Fruit fly (Drosophila melanogaster) whole organism, prepupa: ENCODE measurements around the gene Qsox4.

Source experiments
- Blimp-1 ChIP-seq: fragments of 200-800 bp; sonication (Bioruptor generic); optimal IDR thresholded peaks from 3 replicates; lab custom pipeline; 2017; ENCODE audit warnings: missing biosample characterization, missing genetic modification characterization, mild to moderate bottlenecking, moderate library complexity, missing genetic modification reagents
- CG10631 ChIP-seq: fragments of 200-800 bp; sonication (Bioruptor generic); optimal IDR thresholded peaks from 2 replicates; lab custom pipeline; 2016; ENCODE audit warnings: missing biosample characterization, missing genetic modification characterization
- CG11294 ChIP-seq: fragments of 200-800 bp; sonication (Bioruptor generic); IDR thresholded peaks from 2 replicates; pipeline ENCODE4 v1.3.6; 2022; ENCODE audit warnings: missing biosample characterization, missing genetic modification characterization
- CG11762 ChIP-seq: fragments of 200-800 bp; sonication (Bioruptor generic); optimal IDR thresholded peaks from 3 replicates; lab custom pipeline; 2016; ENCODE audit warnings: missing biosample characterization, missing genetic modification characterization; ENCODE audit not compliant: insufficient read depth
- CG11902 ChIP-seq: fragments of 200-800 bp; sonication (Bioruptor generic); optimal IDR thresholded peaks from 3 replicates; lab custom pipeline; 2016; ENCODE audit warnings: missing biosample characterization, missing genetic modification characterization
- CG15336 ChIP-seq: fragments of 200-800 bp; sonication (Bioruptor generic); IDR thresholded peaks from 2 replicates; pipeline ENCODE4 v1.3.6; 2022; ENCODE audit warnings: missing biosample characterization, missing genetic modification characterization
- CG1621 ChIP-seq: fragments of 200-800 bp; sonication (Bioruptor generic); optimal IDR thresholded peaks from 3 replicates; lab custom pipeline; 2018; ENCODE audit warnings: missing biosample characterization, mild to moderate bottlenecking, missing genetic modification characterization
- CG16779 ChIP-seq: fragments of 200-800 bp; sonication (Bioruptor generic); optimal IDR thresholded peaks from 3 replicates; lab custom pipeline; 2017; ENCODE audit warnings: missing biosample characterization, mild to moderate bottlenecking, missing genetic modification characterization
- CG3032 ChIP-seq: fragments of 200-800 bp; optimal IDR thresholded peaks from 2 replicates; lab custom pipeline; 2019; ENCODE audit warnings: missing biosample characterization, mild to moderate bottlenecking, missing genetic modification characterization, moderate library complexity
- CG31627 ChIP-seq: fragments of 200-800 bp; sonication (Bioruptor generic); optimal IDR thresholded peaks from 3 replicates; lab custom pipeline; 2016; ENCODE audit warnings: missing biosample characterization, missing genetic modification characterization
- CG32006 ChIP-seq: fragments of 200-800 bp; sonication (Bioruptor generic); optimal IDR thresholded peaks from 3 replicates; lab custom pipeline; 2017; ENCODE audit warnings: missing biosample characterization, mild to moderate bottlenecking, missing genetic modification characterization
- CG34406 ChIP-seq: fragments of 200-800 bp; sonication (Bioruptor generic); optimal IDR thresholded peaks from 3 replicates; lab custom pipeline; 2016; ENCODE audit warnings: missing biosample characterization, missing genetic modification characterization
- CG3919 ChIP-seq: fragments of 200-800 bp; sonication (Bioruptor generic); optimal IDR thresholded peaks from 3 replicates; lab custom pipeline; 2016; ENCODE audit warnings: missing biosample characterization, missing genetic modification characterization
- CG4318 ChIP-seq: fragments of 200-800 bp; sonication (Bioruptor generic); optimal IDR thresholded peaks from 3 replicates; lab custom pipeline; 2017; ENCODE audit warnings: missing biosample characterization, mild to moderate bottlenecking, missing genetic modification characterization
- CG6163 ChIP-seq: fragments of 200-800 bp; sonication (Bioruptor generic); IDR thresholded peaks from 3 replicates; pipeline ENCODE4 v1.3.6; 2022; ENCODE audit warnings: missing biosample characterization, missing genetic modification characterization
- CG6276 ChIP-seq: fragments of 200-800 bp; sonication (Bioruptor generic); optimal IDR thresholded peaks from 2 replicates; lab custom pipeline; 2017; ENCODE audit warnings: missing biosample characterization, mild to moderate bottlenecking, missing genetic modification characterization
- CG7368 ChIP-seq: fragments of 200-800 bp; sonication (Bioruptor generic); optimal IDR thresholded peaks from 3 replicates; lab custom pipeline; 2016; ENCODE audit warnings: missing biosample characterization, missing genetic modification characterization
- CG8119 ChIP-seq: fragments of 200-800 bp; sonication (Bioruptor generic); IDR thresholded peaks from 3 replicates; pipeline ENCODE4 v1.3.6; 2022; ENCODE audit warnings: missing biosample characterization, missing genetic modification characterization
- CG8319 ChIP-seq: fragments of 200-800 bp; sonication (Bioruptor generic); optimal IDR thresholded peaks from 3 replicates; lab custom pipeline; 2016; ENCODE audit warnings: missing biosample characterization, missing genetic modification characterization
- CG8632 ChIP-seq: fragments of 200-800 bp; sonication (Bioruptor generic); optimal IDR thresholded peaks from 3 replicates; lab custom pipeline; 2016; ENCODE audit warnings: missing biosample characterization, missing genetic modification characterization
- CG9139 ChIP-seq: fragments of 200-800 bp; sonication (Bioruptor generic); optimal IDR thresholded peaks from 3 replicates; lab custom pipeline; 2017; ENCODE audit warnings: missing biosample characterization, mild to moderate bottlenecking, missing genetic modification characterization
- Eip75B ChIP-seq: fragments of 200-800 bp; sonication (Bioruptor generic); optimal IDR thresholded peaks from 3 replicates; lab custom pipeline; 2016; ENCODE audit warnings: missing biosample characterization, missing genetic modification characterization
- Eip78C ChIP-seq: fragments of 200-800 bp; sonication (Bioruptor generic); peaks from one replicate; lab custom pipeline; 2016; ENCODE audit warnings: missing biosample characterization, missing genetic modification characterization
- Eip93F ChIP-seq: fragments of 200-800 bp; sonication (Bioruptor generic); optimal IDR thresholded peaks from 2 replicates; lab custom pipeline; 2016; ENCODE audit warnings: missing biosample characterization, mild to moderate bottlenecking, missing genetic modification characterization
- Ets21C ChIP-seq: fragments of 200-800 bp; sonication (Bioruptor generic); optimal IDR thresholded peaks from 3 replicates; lab custom pipeline; 2016; ENCODE audit warnings: missing biosample characterization, missing genetic modification characterization
- Gug ChIP-seq: fragments of 200-800 bp; sonication (Bioruptor generic); IDR thresholded peaks from 2 replicates; pipeline ENCODE4 v1.3.6; 2022; ENCODE audit warnings: missing biosample characterization, missing genetic modification characterization
- Hr38 ChIP-seq: sonication (Bioruptor generic); optimal IDR thresholded peaks from 2 replicates; lab custom pipeline; 2016; ENCODE audit warnings: missing biosample characterization, missing genetic modification characterization
- Hr4 ChIP-seq: fragments of 200-800 bp; sonication (Bioruptor generic); optimal IDR thresholded peaks from 3 replicates; lab custom pipeline; 2016; ENCODE audit warnings: missing biosample characterization, missing genetic modification characterization
- Lpt ChIP-seq: fragments of 200-800 bp; sonication (Bioruptor generic); optimal IDR thresholded peaks from 3 replicates; lab custom pipeline; 2016; ENCODE audit warnings: missing biosample characterization, missing genetic modification characterization
- Met ChIP-seq: fragments of 200-800 bp; sonication (Bioruptor generic); optimal IDR thresholded peaks from 3 replicates; lab custom pipeline; 2016; ENCODE audit warnings: missing biosample characterization, missing genetic modification characterization
- OdsH ChIP-seq: fragments of 200-800 bp; sonication (Bioruptor generic); optimal IDR thresholded peaks from 3 replicates; lab custom pipeline; 2016; ENCODE audit warnings: missing biosample characterization, missing genetic modification characterization
- Smox ChIP-seq: fragments of 200-800 bp; sonication (Bioruptor generic); optimal IDR thresholded peaks from 3 replicates; lab custom pipeline; 2016; ENCODE audit warnings: missing biosample characterization, missing genetic modification characterization
- Sox102F ChIP-seq: fragments of 200-800 bp; sonication (Bioruptor generic); optimal IDR thresholded peaks from 2 replicates; lab custom pipeline; 2016; ENCODE audit warnings: missing biosample characterization, mild to moderate bottlenecking, missing genetic modification characterization
- Sox14 ChIP-seq: fragments of 200-800 bp; sonication (Bioruptor generic); optimal IDR thresholded peaks from 3 replicates; lab custom pipeline; 2016; ENCODE audit warnings: missing biosample characterization, missing genetic modification characterization
- Sox15 ChIP-seq: fragments of 200-800 bp; sonication (Bioruptor generic); optimal IDR thresholded peaks from 3 replicates; lab custom pipeline; 2016; ENCODE audit warnings: missing biosample characterization, missing genetic modification characterization
- achi ChIP-seq: fragments of 200-800 bp; sonication (Bioruptor generic); optimal IDR thresholded peaks from 3 replicates; lab custom pipeline; 2016; ENCODE audit warnings: missing biosample characterization, missing genetic modification characterization
- dac ChIP-seq: fragments of 200-800 bp; sonication (Bioruptor generic); optimal IDR thresholded peaks from 2 replicates; lab custom pipeline; 2017; ENCODE audit warnings: missing biosample characterization, mild to moderate bottlenecking, missing genetic modification characterization
- dsx ChIP-seq: fragments of 200-800 bp; optimal IDR thresholded peaks from 3 replicates; lab custom pipeline; 2019; ENCODE audit warnings: missing biosample characterization, mild to moderate bottlenecking, missing genetic modification characterization, moderate library complexity; ENCODE audit not compliant: poor library complexity, severe bottlenecking
- eg ChIP-seq: fragments of 200-800 bp; sonication (Bioruptor generic); IDR thresholded peaks from 3 replicates; pipeline ENCODE4 v1.3.6; 2022; ENCODE audit warnings: missing biosample characterization, missing genetic modification characterization
- esn ChIP-seq: fragments of 200-800 bp; sonication (Bioruptor generic); optimal IDR thresholded peaks from 2 replicates; lab custom pipeline; 2016; ENCODE audit warnings: missing biosample characterization, mild to moderate bottlenecking, missing genetic modification characterization, moderate library complexity
- fkh ChIP-seq: fragments of 200-800 bp; sonication (Bioruptor generic); optimal IDR thresholded peaks from 3 replicates; lab custom pipeline; 2017; ENCODE audit warnings: missing biosample characterization, mild to moderate bottlenecking, missing genetic modification characterization, moderate library complexity
- net ChIP-seq: fragments of 200-800 bp; sonication (Bioruptor generic); optimal IDR thresholded peaks from 3 replicates; lab custom pipeline; 2016; ENCODE audit warnings: missing biosample characterization, missing genetic modification characterization
- pdm3 ChIP-seq: fragments of 200-800 bp; sonication (Bioruptor generic); optimal IDR thresholded peaks from 3 replicates; lab custom pipeline; 2016; ENCODE audit warnings: missing biosample characterization, missing genetic modification characterization
- salr ChIP-seq, 2 experiments: fragments of 200-800 bp; sonication (Bioruptor generic); optimal IDR thresholded peaks; 3 replicates each; lab custom pipeline; 2016 to 2018; ENCODE audit warnings: missing biosample characterization in 2 of 2, missing genetic modification characterization in 2 of 2, mild to moderate bottlenecking in 1 of 2
- spab ChIP-seq: fragments of 200-800 bp; sonication (Bioruptor generic); optimal IDR thresholded peaks from 2 replicates; lab custom pipeline; 2017; ENCODE audit warnings: missing biosample characterization, mild to moderate bottlenecking, missing genetic modification characterization, missing genetic modification reagents
- svp ChIP-seq: fragments of 200-800 bp; sonication (Bioruptor generic); peaks from one replicate; lab custom pipeline; 2016; ENCODE audit warnings: missing biosample characterization, missing genetic modification characterization
- topi ChIP-seq: fragments of 200-800 bp; sonication (Bioruptor generic); optimal IDR thresholded peaks from 3 replicates; lab custom pipeline; 2016; ENCODE audit warnings: missing biosample characterization, missing genetic modification characterization
- vri ChIP-seq: fragments of 200-800 bp; sonication (Bioruptor generic); optimal IDR thresholded peaks from 3 replicates; lab custom pipeline; 2016; ENCODE audit warnings: missing biosample characterization, mild to moderate bottlenecking, missing genetic modification characterization

Qsox4 gene

dm6 chr3R:23725711-23726349 lies 23.3 kb downstream of the Qsox4 start (continued):
- TF ChIP-seq CG7368 (GFP tag; lab: Kevin White, UChicago) (no peak), Hr4 (GFP tag; lab: Kevin White, UChicago) (no peak), dsx (GFP tag; lab: Kevin White, UChicago) (no peak), CG34406 (no peak), CG8632 (GFP tag; lab: Kevin White, UChicago) (no peak), Eip93F (GFP tag; lab: Kevin White, UChicago) (no peak), CG11294 (no peak), Hr38 (no peak), CG11762 (GFP tag; lab: Kevin White, UChicago) (no peak), CG10631 (GFP tag; lab: Kevin White, UChicago) (no peak)

DNA sequence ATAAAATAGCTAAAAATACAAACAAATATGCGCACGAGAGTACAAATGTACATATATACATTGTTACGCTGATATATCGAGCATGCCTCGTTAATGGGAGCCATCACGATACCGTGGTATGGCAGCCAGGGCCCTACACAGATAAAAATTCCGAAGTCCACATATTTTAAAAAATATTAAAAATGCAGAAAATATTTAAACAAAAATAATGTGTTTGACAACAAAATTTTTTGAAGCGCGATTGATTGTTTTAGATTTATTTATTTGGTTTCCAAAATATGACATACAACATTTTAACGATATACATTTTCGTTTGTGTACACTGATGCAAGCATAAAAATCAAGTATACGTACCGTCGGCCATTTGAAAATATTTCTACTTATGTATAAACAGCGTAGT lies 24.2 kb downstream of the Qsox4 start:
- TF ChIP-seq CG10631 (GFP tag; lab: Kevin White, UChicago) = peak; percentile 60
- TF ChIP-seq OdsH (GFP tag; lab: Kevin White, UChicago) = peak; percentile 76
- TF ChIP-seq Ets21C (GFP tag; lab: Kevin White, UChicago) = peak; percentile 29
- TF ChIP-seq dac (GFP tag; lab: Kevin White, UChicago) = peak; percentile 8
- TF ChIP-seq Blimp-1 = no peak
- peak; percentile 47 for TF ChIP-seq Lpt (GFP tag; lab: Kevin White, UChicago)
- peak; percentile 81 for TF ChIP-seq Gug
- TF ChIP-seq CG8632 (GFP tag; lab: Kevin White, UChicago) = peak; percentile 53
- peak; percentile 43 for TF ChIP-seq Sox15 (GFP tag; lab: Kevin White, UChicago)
- TF ChIP-seq vri (GFP tag; lab: Kevin White, UChicago) = peak; percentile 50
- TF ChIP-seq salr (GFP tag; optimal IDR thresholded peaks at IDR 0.05; lab: Kevin White, UChicago) = peak in 1 of 2 experiments; percentile 70
- peak; percentile 33 for TF ChIP-seq CG4318 (GFP tag; lab: Kevin White, UChicago)
- peak; percentile 69 for TF ChIP-seq achi (GFP tag; lab: Kevin White, UChicago)
- TF ChIP-seq CG11762 (GFP tag; lab: Kevin White, UChicago) = peak; percentile 5
- peak; percentile 4 for TF ChIP-seq CG16779 (tag; lab: Kevin White, UChicago)
- peak; percentile 33 for TF ChIP-seq CG11902 (GFP tag; lab: Kevin White, UChicago)
- no peak for TF ChIP-seq Eip93F (GFP tag; lab: Kevin White, UChicago)
- TF ChIP-seq dsx (GFP tag; lab: Kevin White, UChicago) = peak; percentile 47
- TF ChIP-seq Sox14 = peak; percentile 66
- peak; percentile 68 for TF ChIP-seq Met (GFP tag; lab: Kevin White, UChicago)
- TF ChIP-seq pdm3 = peak; percentile 74
- TF ChIP-seq Smox = peak; percentile 65
- TF ChIP-seq Hr38 = no peak
- TF ChIP-seq spab (GFP tag; lab: Kevin White, UChicago) = peak; percentile 23
- TF ChIP-seq CG8119 = peak; percentile 82
- TF ChIP-seq Sox102F = peak; percentile 69
- peak; percentile 93 for TF ChIP-seq Eip78C (GFP tag; lab: Kevin White, UChicago)
- TF ChIP-seq CG34406 = peak; percentile 61
- TF ChIP-seq eg (GFP tag; lab: Robert Waterston, UW) = peak; percentile 86
- TF ChIP-seq CG7368 (GFP tag; lab: Kevin White, UChicago) = peak; percentile 46
- peak; percentile 70 for TF ChIP-seq CG11294
- TF ChIP-seq CG8319 (GFP tag; lab: Kevin White, UChicago) = peak; percentile 43
- TF ChIP-seq CG6163 = peak; percentile 78
- peak; percentile 75 for TF ChIP-seq CG6276 (GFP tag; lab: Kevin White, UChicago)
- TF ChIP-seq fkh (GFP tag; lab: Kevin White, UChicago) = peak; percentile 54
- peak; percentile 84 for TF ChIP-seq svp (GFP tag; lab: Kevin White, UChicago)
- no peak for TF ChIP-seq CG9139 (GFP tag; lab: Kevin White, UChicago)
- peak; percentile 65 for TF ChIP-seq CG3919
- TF ChIP-seq CG1621 (tag; lab: Kevin White, UChicago) = peak; percentile 16
- TF ChIP-seq CG31627 (GFP tag; lab: Kevin White, UChicago) = peak; percentile 58
- TF ChIP-seq esn (GFP tag; lab: Kevin White, UChicago) = peak; percentile 78
- peak; percentile 62 for TF ChIP-seq topi
- TF ChIP-seq CG32006 (GFP tag; lab: Kevin White, UChicago) = peak; percentile 84
- peak; percentile 79 for TF ChIP-seq net (GFP tag; lab: Kevin White, UChicago)
- TF ChIP-seq CG15336 (GFP tag; lab: Robert Waterston, UW) = peak; percentile 85
- TF ChIP-seq CG3032 = peak; percentile 54
- TF ChIP-seq Eip75B (GFP tag; lab: Kevin White, UChicago) = peak; percentile 67
